Worm (Caenorhabditis elegans): Measurements from ENCODE around the gene F25B5.3.

Gene F25B5.3

ce11 chrIII:5938013-5938412 is 10.7 kb upstream of the F25B5.3 start:
- TF ChIP-seq ref-2 (tag; optimal IDR thresholded peaks at IDR 0.05) (peak; percentile 2), unc-55 (GFP tag; optimal IDR thresholded peaks at IDR 0.05) (no peak), ceh-18 (tag; optimal IDR thresholded peaks at IDR 0.05) (peak; percentile 39), hlh-30 (tag; optimal IDR thresholded peaks at IDR 0.05; ENCODE audit: insufficient read depth) (peak; percentile 60), F13H6.1 (tag; optimal IDR thresholded peaks at IDR 0.05) (peak; percentile 36), rnt-1 (tag; optimal IDR thresholded peaks at IDR 0.05) (peak; percentile 44), ets-4 (tag; optimal IDR thresholded peaks at IDR 0.05) (peak; percentile 75), che-1 (tag; optimal IDR thresholded peaks at IDR 0.05) (no peak)

DNA sequence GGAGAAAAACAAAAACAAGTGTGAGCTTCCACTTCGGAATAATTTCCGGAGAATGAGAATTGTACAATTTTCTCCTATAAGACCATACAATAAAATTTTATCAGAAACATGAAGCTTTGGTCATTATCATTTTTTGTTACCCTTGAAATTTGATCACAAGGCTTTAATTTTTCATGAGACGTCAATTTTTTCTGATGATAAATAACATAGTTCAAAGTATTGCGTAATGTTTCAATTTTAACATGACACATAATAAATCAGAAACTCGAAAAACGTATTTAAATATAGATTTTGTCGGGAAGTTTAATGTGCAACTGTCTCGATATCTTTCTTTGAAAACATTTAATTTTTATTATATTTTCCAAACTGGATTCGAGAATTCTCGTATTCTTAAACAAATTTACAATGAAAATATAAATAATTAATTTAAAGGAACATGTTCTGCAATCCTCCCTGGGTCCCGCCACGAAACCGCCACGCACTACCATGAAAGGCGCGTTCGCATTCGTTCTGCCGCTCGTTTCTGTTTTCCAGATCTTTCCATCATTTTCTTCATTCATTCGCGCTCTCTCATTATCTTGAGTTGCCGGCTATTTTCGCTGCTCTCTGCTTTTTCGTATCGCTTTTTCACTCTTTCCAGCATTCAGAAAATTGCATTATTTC is 9.8 kb upstream of the F25B5.3 start:
- TF ChIP-seq pros-1 (tag; optimal IDR thresholded peaks at IDR 0.05), result no peak
- no peak for TF ChIP-seq dve-1 (tag; optimal IDR thresholded peaks at IDR 0.05)
- TF ChIP-seq Y22D7AL.16 (tag; optimal IDR thresholded peaks at IDR 0.05), result no peak
- TF ChIP-seq sox-4 (tag; optimal IDR thresholded peaks at IDR 0.05), result no peak
- TF ChIP-seq dmd-4 (tag; optimal IDR thresholded peaks at IDR 0.05; ENCODE audit: borderline replicate concordance), result no peak
- TF ChIP-seq unc-42 (tag; optimal IDR thresholded peaks at IDR 0.05), result peak; percentile 13

DNA sequence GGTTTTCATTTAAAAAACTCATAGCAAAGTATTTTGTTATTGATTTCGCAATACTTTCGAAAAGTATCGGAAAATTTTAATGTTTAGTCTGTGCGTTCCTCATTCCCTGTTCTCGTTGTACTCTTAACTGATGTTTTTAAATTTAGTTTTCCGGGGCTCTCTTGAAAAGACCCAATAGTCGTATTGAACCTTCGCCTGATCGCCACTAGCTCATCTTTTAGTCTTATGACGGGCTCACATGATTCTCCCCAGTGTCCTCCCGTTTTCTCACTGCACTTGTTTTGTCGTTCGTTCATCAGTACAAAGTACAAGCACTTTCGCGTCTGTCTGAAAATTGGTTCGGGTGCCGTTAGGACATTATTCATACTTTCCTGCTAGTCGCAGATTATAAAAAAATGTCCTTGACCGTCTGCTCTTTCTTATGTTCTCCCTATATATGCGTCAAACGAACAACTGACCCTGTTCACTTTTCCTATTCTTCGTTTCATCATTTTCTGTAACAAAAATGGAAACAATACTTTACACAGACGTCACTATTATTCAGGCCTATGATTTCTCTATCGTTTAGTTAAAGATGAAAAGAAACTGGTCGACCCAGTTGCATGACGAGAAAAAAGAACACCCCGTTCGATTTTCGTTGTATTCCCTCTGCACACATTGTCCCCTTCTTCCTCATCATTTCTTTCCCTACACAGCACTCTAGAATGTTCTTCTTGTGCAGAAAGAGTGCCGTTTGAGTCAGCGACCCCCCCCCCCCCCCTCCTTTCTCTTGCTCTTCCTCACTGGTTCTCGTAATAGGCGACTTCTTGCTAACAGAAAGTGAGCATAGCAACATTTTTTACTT is 9.0 kb upstream of the F25B5.3 start, which contains the start of gene ubq-1:
ubq-1 (plus strand) TSS at position 802 of the 844 bp plus-strand sequence.
- TF ChIP-seq elt-4 (tag; optimal IDR thresholded peaks at IDR 0.05) (no peak), hlh-6 (tag; optimal IDR thresholded peaks at IDR 0.05) (no peak), hlh-30 (tag; optimal IDR thresholded peaks at IDR 0.05; ENCODE audit: insufficient read depth) (peak; percentile 41), pros-1 (tag; optimal IDR thresholded peaks at IDR 0.05) (no peak), ref-2 (tag; optimal IDR thresholded peaks at IDR 0.05) (peak; percentile 36), tbx-2 (tag; optimal IDR thresholded peaks at IDR 0.05) (no peak), ceh-2 (tag; optimal IDR thresholded peaks at IDR 0.05) (no peak), ceh-22 (tag; optimal IDR thresholded peaks at IDR 0.05) (no peak), T23F11.4 (GFP tag; optimal IDR thresholded peaks at IDR 0.05) (no peak), ceh-30 (tag; optimal IDR thresholded peaks at IDR 0.05) (no peak), C08G9.2 (tag; optimal IDR thresholded peaks at IDR 0.05) (no peak), unc-55 (GFP tag; optimal IDR thresholded peaks at IDR 0.05) (no peak), unc-3 (GFP tag; conservative IDR thresholded peaks at IDR 0.05) (no peak), unc-3 (tag; optimal IDR thresholded peaks at IDR 0.05) (no peak), C38D4.7 (GFP tag; optimal IDR thresholded peaks at IDR 0.05) (no peak), ceh-48 (tag; optimal IDR thresholded peaks at IDR 0.05) (no peak), ceh-14 (tag; optimal IDR thresholded peaks at IDR 0.05) (no peak), ceh-18 (tag; optimal IDR thresholded peaks at IDR 0.05) (no peak)

- TF ChIP-seq hlh-30 (tag; optimal IDR thresholded peaks at IDR 0.05; ENCODE audit: insufficient read depth) (peak; percentile 94), C08G9.2 (tag; optimal IDR thresholded peaks at IDR 0.05) (peak; percentile 44), ceh-48 (tag; optimal IDR thresholded peaks at IDR 0.05) (peak; percentile 95), nhr-232 (tag; optimal IDR thresholded peaks at IDR 0.05) (peak; percentile 5), ceh-31 (tag; optimal IDR thresholded peaks at IDR 0.05) (peak; percentile 38), ceh-22 (tag; optimal IDR thresholded peaks at IDR 0.05) (no peak), unc-55 (GFP tag; optimal IDR thresholded peaks at IDR 0.05) (peak; percentile 35), nfya-1 (tag; optimal IDR thresholded peaks at IDR 0.05) (peak; percentile 61), ama-1 (optimal IDR thresholded peaks at IDR 0.05) (peak; percentile 84), rnt-1 (tag; optimal IDR thresholded peaks at IDR 0.05) (no peak), ceh-14 (tag; optimal IDR thresholded peaks at IDR 0.05) (peak; percentile 5), eyg-1 (tag; optimal IDR thresholded peaks at IDR 0.05) (no peak), elt-2 (tag; optimal IDR thresholded peaks at IDR 0.05) (peak; percentile 18)
Measured at ce11 chrIII:5940525-5940974, 8.1 kb upstream of the F25B5.3 start.
